Worm (Caenorhabditis elegans) whole organism, L3 larva: ENCODE data around the gene mstr-2.

Source experiments
- jun-1 ChIP-seq: fragments of 150-350 bp; optimal IDR thresholded peaks from 2 replicates; lab custom pipeline; 2014; ENCODE audit warnings: missing biosample characterization, missing genetic modification reagents, missing genetic modification characterization
- nhr-237 ChIP-seq: fragments of 150-350 bp; optimal IDR thresholded peaks from 2 replicates; lab custom pipeline; 2014; ENCODE audit warnings: missing biosample characterization, missing genetic modification characterization
- nhr-67 ChIP-seq: fragments of 150-350 bp; optimal IDR thresholded peaks from 2 replicates; lab custom pipeline; 2014; ENCODE audit warnings: missing biosample characterization, missing genetic modification characterization
- nhr-77 ChIP-seq: fragments of 150-350 bp; optimal IDR thresholded peaks from 2 replicates; lab custom pipeline; 2014; ENCODE audit warnings: missing biosample characterization, missing genetic modification characterization
- ztf-11 ChIP-seq: fragments of 150-350 bp; optimal IDR thresholded peaks from 2 replicates; lab custom pipeline; 2014; ENCODE audit warnings: missing biosample characterization, missing genetic modification characterization

ce11 chrIII:4450773-4451423, 18.0 kb upstream of the mstr-2 start:
- TF ChIP-seq nhr-77 (tag; lab: Kevin White, UChicago) (no peak), nhr-67 (tag; lab: Kevin White, UChicago) (no peak), nhr-237 (no peak), jun-1 (tag; lab: Kevin White, UChicago) (no peak), ztf-11 (tag; lab: Kevin White, UChicago) (no peak)
